Worm (Caenorhabditis elegans) whole organism, young adult: Measurements from ENCODE around the gene magu-2.

ENCODE experiments used
- B0261.1 ChIP-seq: sonication (generic microtip); optimal IDR thresholded peaks from 2 replicates; lab custom pipeline; 2016; ENCODE audit warnings: mild to moderate bottlenecking, missing genetic modification characterization, moderate library complexity, missing compliant biosample characterization
- F22D6.2 ChIP-seq: sonication (generic microtip); optimal IDR thresholded peaks from 2 replicates; lab custom pipeline; 2016; ENCODE audit warnings: mild to moderate bottlenecking, missing genetic modification characterization, missing compliant biosample characterization
- T07F8.4 ChIP-seq: sonication (generic microtip); optimal IDR thresholded peaks from 2 replicates; lab custom pipeline; 2016; ENCODE audit warnings: mild to moderate bottlenecking, missing genetic modification characterization, moderate library complexity, missing compliant biosample characterization
- Y53F4B.3 ChIP-seq: fragments of 200-800 bp; sonication (Bioruptor generic); IDR thresholded peaks from 2 replicates; pipeline ENCODE4 v1.3.6; 2022; ENCODE audit warnings: missing genetic modification reagents, missing genetic modification characterization, missing compliant biosample characterization
- Y56A3A.18 ChIP-seq: fragments of 200-800 bp; sonication (Bioruptor generic); IDR thresholded peaks from 2 replicates; pipeline ENCODE4 v1.3.6; 2022; ENCODE audit warnings: missing genetic modification reagents, missing genetic modification characterization, missing compliant biosample characterization
- Y67H2A.10 ChIP-seq: fragments of 200-800 bp; sonication (Bioruptor generic); conservative IDR thresholded peaks from 2 replicates; pipeline ENCODE4 v1.3.6; 2022; ENCODE audit warnings: missing genetic modification reagents, missing genetic modification characterization, missing compliant biosample characterization
- ZK185.1 ChIP-seq: sonication (generic microtip); optimal IDR thresholded peaks from 2 replicates; lab custom pipeline; 2016; ENCODE audit warnings: mild to moderate bottlenecking, missing genetic modification characterization, missing compliant biosample characterization; ENCODE audit not compliant: poor library complexity, severe bottlenecking
- akir-1 ChIP-seq: fragments of 200-800 bp; sonication (Bioruptor generic); optimal IDR thresholded peaks from 2 replicates; lab custom pipeline; 2018; ENCODE audit warnings: mild to moderate bottlenecking, missing genetic modification characterization, moderate library complexity, missing compliant biosample characterization
- attf-5 ChIP-seq: fragments of 200-800 bp; sonication (Bioruptor generic); optimal IDR thresholded peaks from 2 replicates; lab custom pipeline; 2018; ENCODE audit warnings: mild to moderate bottlenecking, missing genetic modification characterization, missing compliant biosample characterization
- bed-2 ChIP-seq: fragments of 200-800 bp; sonication (Bioruptor generic); IDR thresholded peaks from 2 replicates; pipeline ENCODE4 v1.3.6; 2022; ENCODE audit warnings: missing genetic modification reagents, missing genetic modification characterization, missing compliant biosample characterization
- cebp-2 ChIP-seq: fragments of 200-800 bp; sonication (Bioruptor generic); IDR thresholded peaks from 2 replicates; pipeline ENCODE4 v1.3.6; 2022; ENCODE audit warnings: missing genetic modification characterization, missing compliant biosample characterization
- ceh-100 ChIP-seq: fragments of 200-800 bp; sonication (Bioruptor generic); IDR thresholded peaks from 2 replicates; pipeline ENCODE4 v1.3.6; 2022; ENCODE audit warnings: missing genetic modification reagents, missing genetic modification characterization, missing compliant biosample characterization
- ceh-58 ChIP-seq: fragments of 200-800 bp; sonication (Bioruptor generic); IDR thresholded peaks from 2 replicates; pipeline ENCODE4 v1.3.6; 2022; ENCODE audit warnings: missing genetic modification characterization, missing compliant biosample characterization
- chd-7 ChIP-seq: sonication (generic microtip); optimal IDR thresholded peaks from 2 replicates; lab custom pipeline; 2016; ENCODE audit warnings: mild to moderate bottlenecking, missing genetic modification characterization, moderate library complexity, missing compliant biosample characterization
- dpff-1 ChIP-seq: sonication (generic microtip); optimal IDR thresholded peaks from 2 replicates; lab custom pipeline; 2017; ENCODE audit warnings: mild to moderate bottlenecking, missing genetic modification characterization, missing compliant biosample characterization
- dpl-1 ChIP-seq: fragments of 150-350 bp; optimal IDR thresholded peaks from 2 replicates; lab custom pipeline; 2014; ENCODE audit warnings: missing biosample characterization, missing genetic modification reagents, missing genetic modification characterization
- egl-44 ChIP-seq: fragments of 200-800 bp; sonication (Bioruptor generic); IDR thresholded peaks from 2 replicates; pipeline ENCODE4 v1.3.6; 2022; ENCODE audit warnings: missing genetic modification reagents, missing genetic modification characterization, missing compliant biosample characterization
- him-1 ChIP-seq: sonication (generic microtip); optimal IDR thresholded peaks from 2 replicates; lab custom pipeline; 2016; ENCODE audit warnings: missing genotype, missing genetic modification reagents, missing genetic modification characterization, missing compliant biosample characterization
- hlh-12 ChIP-seq: sonication (generic microtip); optimal IDR thresholded peaks from 2 replicates; lab custom pipeline; 2016; ENCODE audit warnings: missing genetic modification characterization, missing compliant biosample characterization
- hlh-26 ChIP-seq: fragments of 200-800 bp; sonication (Bioruptor generic); conservative IDR thresholded peaks from 2 replicates; pipeline ENCODE4 v1.3.6; 2022; ENCODE audit warnings: missing genetic modification reagents, missing genetic modification characterization, missing compliant biosample characterization
- hmg-1.2 ChIP-seq: fragments of 200-800 bp; sonication (Bioruptor generic); IDR thresholded peaks from 2 replicates; pipeline ENCODE4 v1.3.6; 2022; ENCODE audit warnings: missing genetic modification reagents, missing genetic modification characterization, missing compliant biosample characterization
- hsf-1 ChIP-seq: fragments of 200-800 bp; sonication (Bioruptor generic); IDR thresholded peaks from 2 replicates; pipeline ENCODE4 v1.3.6; 2022; ENCODE audit warnings: missing genetic modification reagents, missing genetic modification characterization, missing compliant biosample characterization
- lag-1 ChIP-seq: fragments of 200-800 bp; sonication (Bioruptor generic); IDR thresholded peaks from 2 replicates; pipeline ENCODE4 v1.3.6; 2022; ENCODE audit warnings: missing genetic modification reagents, missing genetic modification characterization, missing compliant biosample characterization
- lin-35 ChIP-seq, 3 experiments: fragments of 150-350 bp in 2 of 3; sonication (generic microtip) in 1 of 3; optimal IDR thresholded peaks; 2 replicates each; lab custom pipeline; 2014 to 2018; ENCODE audit warnings: missing biosample characterization in 3 of 3, missing genetic modification characterization in 3 of 3, missing genetic modification reagents in 3 of 3
- madf-10 ChIP-seq: sonication (generic microtip); optimal IDR thresholded peaks from 2 replicates; lab custom pipeline; 2016; ENCODE audit warnings: mild to moderate bottlenecking, missing genetic modification characterization, missing compliant biosample characterization
- mes-4 ChIP-seq: sonication (generic microtip); optimal IDR thresholded peaks from 2 replicates; lab custom pipeline; 2016; ENCODE audit warnings: missing genotype, missing genetic modification characterization, missing compliant biosample characterization
- nfya-2 ChIP-seq: fragments of 200-800 bp; sonication (Bioruptor generic); IDR thresholded peaks from 2 replicates; pipeline ENCODE4 v1.3.6; 2022; ENCODE audit warnings: missing genetic modification reagents, missing genetic modification characterization, missing compliant biosample characterization
- snpc-1.1 ChIP-seq: sonication (generic microtip); optimal IDR thresholded peaks from 2 replicates; lab custom pipeline; 2017; ENCODE audit warnings: missing genetic modification characterization, mild to moderate bottlenecking, missing compliant biosample characterization, antibody characterized with exemption, moderate library complexity, missing genotype, missing genetic modification reagents; ENCODE audit not compliant: insufficient read depth
- snpc-3.4 ChIP-seq: sonication (generic microtip); optimal IDR thresholded peaks from 2 replicates; lab custom pipeline; 2017; ENCODE audit warnings: missing genetic modification characterization, mild to moderate bottlenecking, missing compliant biosample characterization, antibody characterized with exemption, moderate library complexity, missing genotype, missing genetic modification reagents
- tbp1 ChIP-seq: fragments of 200-800 bp; sonication (Bioruptor generic); optimal IDR thresholded peaks from 2 replicates; lab custom pipeline; 2018; ENCODE audit warnings: mild to moderate bottlenecking, missing genetic modification characterization, missing compliant biosample characterization
- xnd-1 ChIP-seq: sonication (generic microtip); optimal IDR thresholded peaks from 2 replicates; lab custom pipeline; 2016; ENCODE audit warnings: missing genotype, missing genetic modification reagents, missing genetic modification characterization, missing compliant biosample characterization

Gene magu-2

DNA sequence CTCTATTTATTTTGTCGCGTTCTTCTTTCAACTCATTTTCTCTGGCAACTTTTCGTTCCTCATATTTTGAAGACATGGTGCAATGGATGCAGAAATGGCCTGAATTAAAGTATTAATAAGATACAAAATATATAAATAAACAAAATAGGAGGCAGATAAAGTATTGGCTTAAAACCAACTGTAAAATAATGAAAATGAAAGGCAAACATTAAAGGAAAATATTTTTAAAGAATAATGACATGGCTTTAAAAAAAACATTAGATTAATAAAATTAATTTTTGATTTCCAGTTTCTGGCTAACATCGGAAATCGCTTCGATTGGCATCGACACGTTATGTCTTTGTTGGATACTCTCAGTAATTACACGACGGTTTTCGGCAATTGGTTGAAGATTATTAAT is 40.4 kb downstream of the magu-2 start, which contains the start of gene ddn-1:
ddn-1 (minus strand) TSS at position 101 of the 400 bp plus-strand sequence.
- TF ChIP-seq lag-1 (GFP tag; lab: Robert Waterston, UW) (no peak), snpc-3.4 (no peak), chd-7 (no peak), attf-5 (no peak), bed-2 (GFP tag; lab: Robert Waterston, UW) (no peak), dpl-1 (GFP tag; lab: Kevin White, UChicago) (no peak), Y56A3A.18 (GFP tag; lab: Robert Waterston, UW) (no peak), nfya-2 (no peak), snpc-1.1 (tag; lab: Kevin White, UChicago) (no peak), ceh-58 (GFP tag; lab: Robert Waterston, UW) (no peak), Y53F4B.3 (no peak), hmg-1.2 (GFP tag; lab: Robert Waterston, UW) (no peak), akir-1 (GFP tag; lab: Kevin White, UChicago) (no peak)

DNA sequence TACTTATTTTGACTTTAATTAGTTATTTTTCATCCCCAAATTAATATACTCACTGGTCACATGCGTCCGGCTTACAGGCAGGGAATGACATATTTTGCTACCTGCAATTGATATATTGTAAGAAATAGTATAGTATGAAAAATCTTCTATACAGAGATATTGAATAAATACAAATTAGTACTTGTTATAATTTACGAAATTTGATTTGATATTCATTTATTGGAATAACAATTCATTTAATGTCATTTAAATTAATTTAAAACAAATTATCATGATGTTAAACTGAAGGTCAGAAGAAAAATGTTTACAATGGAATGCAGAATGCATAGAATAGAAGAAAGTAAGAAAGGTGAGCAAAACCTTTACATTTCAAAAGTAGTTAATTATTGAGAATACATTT is 42.2 kb downstream of the magu-2 start, which contains the start of gene B0507.7:
B0507.7 (minus strand) TSS at position 101 of the 400 bp plus-strand sequence.
- TF ChIP-seq xnd-1 (tag; lab: Kevin White, UChicago) = no peak
- TF ChIP-seq hlh-12 (tag; lab: Kevin White, UChicago) = no peak
- no peak for TF ChIP-seq tbp1 (GFP tag; lab: Kevin White, UChicago)
- no peak for TF ChIP-seq T07F8.4
- TF ChIP-seq F22D6.2 (tag; lab: Kevin White, UChicago) = no peak

DNA sequence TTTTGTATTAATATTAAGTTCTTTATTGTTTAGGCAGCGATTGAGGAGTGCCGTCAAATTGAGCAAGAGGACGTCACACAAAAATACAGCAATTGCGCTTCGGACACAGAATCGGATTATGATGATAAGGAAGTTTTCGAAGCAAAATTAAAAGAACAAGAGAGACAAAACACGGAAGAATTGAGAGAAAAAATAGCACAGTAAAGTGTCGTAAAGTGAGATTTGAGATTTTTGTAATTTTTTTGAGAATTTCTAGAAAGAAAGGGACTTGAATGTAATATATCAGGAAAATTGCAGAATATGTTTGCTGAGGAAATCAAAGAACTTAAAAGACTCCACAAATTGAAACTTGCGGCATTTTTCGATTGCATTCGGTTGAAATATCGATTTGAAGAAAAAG is 46.2 kb downstream of the magu-2 start, which contains the start of gene B0507.4:
B0507.4 (plus strand) TSS at position 301 of the 400 bp plus-strand sequence.
- no peak for TF ChIP-seq mes-4 (tag; lab: Kevin White, UChicago)

DNA sequence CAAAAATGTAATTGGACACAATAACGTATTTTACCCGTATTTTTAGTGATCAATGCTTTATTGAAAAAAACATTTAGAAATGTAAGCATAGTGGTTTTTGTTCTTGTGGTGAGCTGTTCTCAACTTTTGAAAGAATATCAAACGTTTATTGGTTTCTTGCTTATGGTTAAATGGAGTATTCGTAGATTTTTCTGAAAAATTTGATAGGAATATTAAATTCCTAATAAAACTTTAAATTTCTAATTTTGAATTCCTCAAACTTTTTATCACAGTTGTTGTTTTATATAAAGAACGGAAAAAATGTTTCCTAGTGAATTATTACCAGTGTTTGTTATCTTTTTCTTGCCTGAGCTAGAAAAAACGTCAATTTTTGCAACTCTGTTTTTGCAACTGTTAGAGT is 47.4 kb downstream of the magu-2 start, which contains the start of gene B0507.5:
B0507.5 (plus strand) TSS at position 301 of the 400 bp plus-strand sequence.
- TF ChIP-seq snpc-1.1 (tag; lab: Kevin White, UChicago) = no peak
- no peak for TF ChIP-seq B0261.1 (tag; lab: Kevin White, UChicago)
- no peak for TF ChIP-seq hlh-12 (tag; lab: Kevin White, UChicago)
- TF ChIP-seq egl-44 (GFP tag; lab: Robert Waterston, UW) = no peak
- no peak for TF ChIP-seq ceh-100 (GFP tag; lab: Robert Waterston, UW)
- no peak for TF ChIP-seq lin-35 (GFP tag; optimal IDR thresholded peaks at IDR 0.05; lab: Kevin White, UChicago)
- TF ChIP-seq cebp-2 = no peak

DNA sequence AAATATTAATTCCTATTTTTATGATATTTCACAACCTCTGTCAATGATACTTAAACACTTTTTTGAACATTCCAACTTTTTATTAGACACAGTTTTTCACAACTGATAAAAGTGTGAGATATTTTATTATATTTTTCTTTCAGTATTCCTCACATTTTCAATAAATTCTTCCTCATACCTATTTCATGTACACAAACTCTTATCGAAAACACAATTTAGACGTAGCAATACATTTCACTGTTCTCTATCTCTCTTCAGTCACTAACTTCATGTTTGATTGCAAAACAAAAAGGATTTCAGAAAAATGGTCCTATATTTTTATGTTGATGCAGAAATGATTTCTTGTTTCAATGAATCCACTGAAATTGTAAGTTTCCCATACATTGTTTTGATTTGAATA is 55.0 kb downstream of the magu-2 start, which contains the start of gene B0507.6:
B0507.6 (plus strand) TSS at position 301 of the 400 bp plus-strand sequence.
- TF ChIP-seq akir-1 (GFP tag; lab: Kevin White, UChicago) (no peak), ZK185.1 (no peak), dpff-1 (tag; lab: Kevin White, UChicago) (no peak), B0261.1 (tag; lab: Kevin White, UChicago) (no peak), hsf-1 (GFP tag; lab: Robert Waterston, UW) (no peak), Y67H2A.10 (GFP tag; lab: Robert Waterston, UW) (no peak), egl-44 (GFP tag; lab: Robert Waterston, UW) (no peak), lag-1 (GFP tag; lab: Robert Waterston, UW) (no peak), madf-10 (tag; lab: Kevin White, UChicago) (no peak), hlh-26 (no peak), him-1 (tag; lab: Kevin White, UChicago) (no peak)
